Worm (Caenorhabditis elegans): Measurements from ENCODE around the gene clec-88.

ce11 chrII:6334745-6335260 lies 30.7 kb upstream of the clec-88 start:
- TF ChIP-seq pha-4 (tag; optimal IDR thresholded peaks at IDR 0.05) (no peak), R02D3.7 (tag; optimal IDR thresholded peaks at IDR 0.05) (no peak), jun-1 (tag; optimal IDR thresholded peaks at IDR 0.05) (no peak), lin-39 (tag; optimal IDR thresholded peaks at IDR 0.05) (no peak), fos-1 (tag; optimal IDR thresholded peaks at IDR 0.05) (no peak), nhr-28 (tag; optimal IDR thresholded peaks at IDR 0.05) (no peak), ama-1 (optimal IDR thresholded peaks at IDR 0.05) (no peak), nhr-76 (tag; optimal IDR thresholded peaks at IDR 0.05) (no peak), skn-1 (tag; optimal IDR thresholded peaks at IDR 0.05) (no peak), aly-2 (tag; optimal IDR thresholded peaks at IDR 0.05) (no peak), lin-15B (tag; optimal IDR thresholded peaks at IDR 0.05) (no peak)
